Worm (Caenorhabditis elegans): ENCODE data around the gene F33D4.6.

Gene F33D4.6

ce11 chrIV:7679120-7679519, 38.7 kb downstream of the F33D4.6 start:
- TF ChIP-seq dve-1 (tag; optimal IDR thresholded peaks at IDR 0.05; ENCODE audit: insufficient read depth) (peak; percentile 60), ctbp-1 (GFP tag; IDR thresholded peaks at IDR 0.05) (no peak), unc-39 (tag; optimal IDR thresholded peaks at IDR 0.05) (no peak), hif-1 (tag; optimal IDR thresholded peaks at IDR 0.05) (no peak), spr-3 (GFP tag; optimal IDR thresholded peaks at IDR 0.05) (no peak), madf-9 (GFP tag; conservative IDR thresholded peaks at IDR 0.05) (no peak), ama-1 (optimal IDR thresholded peaks at IDR 0.05) (no peak), nhr-10 (tag; optimal IDR thresholded peaks at IDR 0.05) (no peak), snpc-1.2 (GFP tag; IDR thresholded peaks at IDR 0.05) (no peak), daf-16 (GFP tag; optimal IDR thresholded peaks at IDR 0.05) (no peak), daf-16 (tag; optimal IDR thresholded peaks at IDR 0.05) (peak; percentile 91), zag-1 (tag; optimal IDR thresholded peaks at IDR 0.05) (no peak), hlh-11 (tag; optimal IDR thresholded peaks at IDR 0.05) (peak; percentile 67), nhr-28 (tag; optimal IDR thresholded peaks at IDR 0.05) (peak; percentile 72), zip-2 (tag; optimal IDR thresholded peaks at IDR 0.05) (no peak), nhr-77 (tag; optimal IDR thresholded peaks at IDR 0.05) (peak; percentile 40), jun-1 (tag; optimal IDR thresholded peaks at IDR 0.05) (no peak), F44E2.7 (GFP tag; IDR thresholded peaks at IDR 0.05) (no peak), daf-19 (GFP tag; conservative IDR thresholded peaks at IDR 0.05) (no peak), rbr-2 (tag; optimal IDR thresholded peaks at IDR 0.05) (no peak), cey-2 (tag; optimal IDR thresholded peaks at IDR 0.05; ENCODE audit: borderline replicate concordance, insufficient read depth) (no peak), egl-27 (tag; optimal IDR thresholded peaks at IDR 0.05) (no peak), tag-97 (GFP tag; IDR thresholded peaks at IDR 0.05) (no peak), dmd-6 (GFP tag; IDR thresholded peaks at IDR 0.05) (peak; percentile 28; the same call in 1 of the 2 replicates), ztf-11 (tag; optimal IDR thresholded peaks at IDR 0.05) (no peak), ceh-62 (tag; optimal IDR thresholded peaks at IDR 0.05) (no peak), nhr-76 (tag; optimal IDR thresholded peaks at IDR 0.05) (no peak), Y5F2A.4 (GFP tag; optimal IDR thresholded peaks at IDR 0.05) (no peak), unc-130 (GFP tag; optimal IDR thresholded peaks at IDR 0.05) (no peak), dmd-8 (GFP tag; IDR thresholded peaks at IDR 0.05) (no peak), R02D3.7 (tag; optimal IDR thresholded peaks at IDR 0.05) (no peak), ceh-82 (tag; optimal IDR thresholded peaks at IDR 0.05) (no peak), aly-2 (tag; optimal IDR thresholded peaks at IDR 0.05) (no peak), lim-7 (GFP tag; IDR thresholded peaks at IDR 0.05) (no peak), pqm-1 (tag; optimal IDR thresholded peaks at IDR 0.05) (peak; percentile 85), ZK546.5 (tag; optimal IDR thresholded peaks at IDR 0.05) (no peak), lin-13 (GFP tag; optimal IDR thresholded peaks at IDR 0.05) (no peak), F10B5.3 (tag; optimal IDR thresholded peaks at IDR 0.05) (no peak), Y48G9A.11 (GFP tag; IDR thresholded peaks at IDR 0.05) (no peak), zip-11 (GFP tag; IDR thresholded peaks at IDR 0.05) (no peak), lin-39 (tag; optimal IDR thresholded peaks at IDR 0.05) (no peak), ceh-20 (GFP tag; IDR thresholded peaks at IDR 0.05) (no peak), pha-4 (GFP tag; IDR thresholded peaks at IDR 0.05) (no peak), pha-4 (tag; optimal IDR thresholded peaks at IDR 0.05) (no peak), lsy-2 (tag; optimal IDR thresholded peaks at IDR 0.05) (no peak), madf-5 (GFP tag; IDR thresholded peaks at IDR 0.05) (no peak), fkh-10 (GFP tag; optimal IDR thresholded peaks at IDR 0.05) (no peak), daf-12 (tag; optimal IDR thresholded peaks at IDR 0.05) (no peak), lin-38 (GFP tag; IDR thresholded peaks at IDR 0.05) (no peak), nhr-42 (GFP tag; IDR thresholded peaks at IDR 0.05) (no peak), ces-1 (GFP tag; optimal IDR thresholded peaks at IDR 0.05) (no peak)
